Fruit fly (Drosophila melanogaster): ENCODE measurements around the gene RabGGTb.

RabGGTb gene

dm6 chr2L:2901445-2901844 is 22.5 kb downstream of the RabGGTb start:
- TF ChIP-seq sv (GFP tag; optimal IDR thresholded peaks at IDR 0.05): no peak
- peak in 1 of 2 experiments; percentile 0 for TF ChIP-seq foxo (GFP tag; optimal IDR thresholded peaks at IDR 0.05)

- TF ChIP-seq ey (GFP tag; optimal IDR thresholded peaks at IDR 0.05) (no peak), Mio (GFP tag; optimal IDR thresholded peaks at IDR 0.05) (no peak), pan (optimal IDR thresholded peaks at IDR 0.05) (no peak), Dif (GFP tag; optimal IDR thresholded peaks at IDR 0.05; ENCODE audit: partially characterized antibody) (no peak), sage (GFP tag; optimal IDR thresholded peaks at IDR 0.05) (no peak), lola (GFP tag; optimal IDR thresholded peaks at IDR 0.05) (no peak), br (GFP tag; optimal IDR thresholded peaks at IDR 0.05) (no peak), Jra (GFP tag; optimal IDR thresholded peaks at IDR 0.05) (no peak), dsf (GFP tag; optimal IDR thresholded peaks at IDR 0.05; ENCODE audit: borderline replicate concordance) (no peak), Hnf4 (GFP tag; optimal IDR thresholded peaks at IDR 0.05) (no peak), Myc (optimal IDR thresholded peaks at IDR 0.05) (no peak), sv (GFP tag; optimal IDR thresholded peaks at IDR 0.05) (no peak)
Observed at dm6 chr2L:2903649-2904048, 24.7 kb downstream of the RabGGTb start.

dm6 chr2L:2904316-2905050 is 25.6 kb downstream of the RabGGTb start:
- TF ChIP-seq Vsx2 (GFP tag; optimal IDR thresholded peaks at IDR 0.05; ENCODE audit: partially characterized antibody): no peak
- peak; percentile 50 for TF ChIP-seq GATAd (GFP tag; optimal IDR thresholded peaks at IDR 0.05)
- peak; percentile 8 for TF ChIP-seq Hnf4 (GFP tag; optimal IDR thresholded peaks at IDR 0.05)
- TF ChIP-seq OdsH (GFP tag; optimal IDR thresholded peaks at IDR 0.05): peak; percentile 11
- no peak for TF ChIP-seq Mio (GFP tag; optimal IDR thresholded peaks at IDR 0.05)

- TF ChIP-seq Sp1 (GFP tag; optimal IDR thresholded peaks at IDR 0.05) (peak; percentile 64), Hnf4 (GFP tag; optimal IDR thresholded peaks at IDR 0.05) (peak; percentile 9), Mio (GFP tag; optimal IDR thresholded peaks at IDR 0.05) (no peak), CG9705 (GFP tag; optimal IDR thresholded peaks at IDR 0.05) (no peak), foxo (GFP tag; optimal IDR thresholded peaks at IDR 0.05) (peak in 1 of 2 experiments; percentile 68), h (GFP tag; optimal IDR thresholded peaks at IDR 0.05) (peak; percentile 45), Hr83 (GFP tag; optimal IDR thresholded peaks at IDR 0.05; ENCODE audit: poor library complexity, severe bottlenecking) (no peak), Rel (GFP tag; optimal IDR thresholded peaks at IDR 0.05) (no peak), Rel (tag; optimal IDR thresholded peaks at IDR 0.05) (no peak), Abd-B (GFP tag; optimal IDR thresholded peaks at IDR 0.05) (no peak), rgr (GFP tag; optimal IDR thresholded peaks at IDR 0.05) (peak; percentile 65), usp (GFP tag; optimal IDR thresholded peaks at IDR 0.05) (no peak), dmrt93B (GFP tag; optimal IDR thresholded peaks at IDR 0.05) (peak; percentile 19), woc (GFP tag; optimal IDR thresholded peaks at IDR 0.05) (no peak), brk (GFP tag; optimal IDR thresholded peaks at IDR 0.05) (no peak), CG32264 (GFP tag; optimal IDR thresholded peaks at IDR 0.05) (no peak), tai (GFP tag; optimal IDR thresholded peaks at IDR 0.05) (no peak), GATAd (GFP tag; optimal IDR thresholded peaks at IDR 0.05) (no peak), fru (GFP tag; optimal IDR thresholded peaks at IDR 0.05) (peak; percentile 52), OdsH (GFP tag; optimal IDR thresholded peaks at IDR 0.05) (peak; percentile 53), N (GFP tag; optimal IDR thresholded peaks at IDR 0.05) (no peak), Jra (GFP tag; optimal IDR thresholded peaks at IDR 0.05) (no peak), HLH106 (tag; optimal IDR thresholded peaks at IDR 0.05) (peak; percentile 50), Hr78 (GFP tag; optimal IDR thresholded peaks at IDR 0.05) (no peak), pan (optimal IDR thresholded peaks at IDR 0.05) (no peak), dl (GFP tag; optimal IDR thresholded peaks at IDR 0.05; ENCODE audit: insufficient read depth in 1 of 2, partially characterized antibody in 2 of 2) (no peak), psq (GFP tag; optimal IDR thresholded peaks at IDR 0.05) (peak; percentile 89)
Observed at dm6 chr2L:2905051-2905446, 26.1 kb downstream of the RabGGTb start.
